Fruit fly (Drosophila melanogaster) whole organism, prepupa: ENCODE results near the gene Tcs6.
A peak's percentile ranks its signal among the peaks of the same experiment; 100 is the strongest.

Experiments
- CG10631 ChIP-seq: fragments of 200-800 bp; sonication (Bioruptor generic); optimal IDR thresholded peaks from 2 replicates; lab custom pipeline; 2016; ENCODE audit warnings: missing biosample characterization, missing genetic modification characterization
- CG11902 ChIP-seq: fragments of 200-800 bp; sonication (Bioruptor generic); optimal IDR thresholded peaks from 3 replicates; lab custom pipeline; 2016; ENCODE audit warnings: missing biosample characterization, missing genetic modification characterization
- CG15336 ChIP-seq: fragments of 200-800 bp; sonication (Bioruptor generic); IDR thresholded peaks from 2 replicates; pipeline ENCODE4 v1.3.6; 2022; ENCODE audit warnings: missing biosample characterization, missing genetic modification characterization
- CG1621 ChIP-seq: fragments of 200-800 bp; sonication (Bioruptor generic); optimal IDR thresholded peaks from 3 replicates; lab custom pipeline; 2018; ENCODE audit warnings: missing biosample characterization, mild to moderate bottlenecking, missing genetic modification characterization
- CG3032 ChIP-seq: fragments of 200-800 bp; optimal IDR thresholded peaks from 2 replicates; lab custom pipeline; 2019; ENCODE audit warnings: missing biosample characterization, mild to moderate bottlenecking, missing genetic modification characterization, moderate library complexity
- CG4318 ChIP-seq: fragments of 200-800 bp; sonication (Bioruptor generic); optimal IDR thresholded peaks from 3 replicates; lab custom pipeline; 2017; ENCODE audit warnings: missing biosample characterization, mild to moderate bottlenecking, missing genetic modification characterization
- CG6276 ChIP-seq: fragments of 200-800 bp; sonication (Bioruptor generic); optimal IDR thresholded peaks from 2 replicates; lab custom pipeline; 2017; ENCODE audit warnings: missing biosample characterization, mild to moderate bottlenecking, missing genetic modification characterization
- CG6808 ChIP-seq: fragments of 200-800 bp; sonication (Bioruptor generic); optimal IDR thresholded peaks from 3 replicates; lab custom pipeline; 2017; ENCODE audit warnings: missing biosample characterization, missing genetic modification characterization, mild to moderate bottlenecking, moderate library complexity, missing genetic modification reagents
- Gug ChIP-seq: fragments of 200-800 bp; sonication (Bioruptor generic); IDR thresholded peaks from 2 replicates; pipeline ENCODE4 v1.3.6; 2022; ENCODE audit warnings: missing biosample characterization, missing genetic modification characterization
- Lpt ChIP-seq: fragments of 200-800 bp; sonication (Bioruptor generic); optimal IDR thresholded peaks from 3 replicates; lab custom pipeline; 2016; ENCODE audit warnings: missing biosample characterization, missing genetic modification characterization
- OdsH ChIP-seq: fragments of 200-800 bp; sonication (Bioruptor generic); optimal IDR thresholded peaks from 3 replicates; lab custom pipeline; 2016; ENCODE audit warnings: missing biosample characterization, missing genetic modification characterization
- achi ChIP-seq: fragments of 200-800 bp; sonication (Bioruptor generic); optimal IDR thresholded peaks from 3 replicates; lab custom pipeline; 2016; ENCODE audit warnings: missing biosample characterization, missing genetic modification characterization
- cyc ChIP-seq: fragments of 200-800 bp; sonication (Bioruptor generic); optimal IDR thresholded peaks from 3 replicates; lab custom pipeline; 2016; ENCODE audit warnings: missing biosample characterization, missing genetic modification characterization
- dac ChIP-seq: fragments of 200-800 bp; sonication (Bioruptor generic); optimal IDR thresholded peaks from 2 replicates; lab custom pipeline; 2017; ENCODE audit warnings: missing biosample characterization, mild to moderate bottlenecking, missing genetic modification characterization
- eg ChIP-seq: fragments of 200-800 bp; sonication (Bioruptor generic); IDR thresholded peaks from 3 replicates; pipeline ENCODE4 v1.3.6; 2022; ENCODE audit warnings: missing biosample characterization, missing genetic modification characterization
- esn ChIP-seq: fragments of 200-800 bp; sonication (Bioruptor generic); optimal IDR thresholded peaks from 2 replicates; lab custom pipeline; 2016; ENCODE audit warnings: missing biosample characterization, mild to moderate bottlenecking, missing genetic modification characterization, moderate library complexity
- fkh ChIP-seq: fragments of 200-800 bp; sonication (Bioruptor generic); optimal IDR thresholded peaks from 3 replicates; lab custom pipeline; 2017; ENCODE audit warnings: missing biosample characterization, mild to moderate bottlenecking, missing genetic modification characterization, moderate library complexity
- lz ChIP-seq: fragments of 200-800 bp; sonication (Bioruptor generic); optimal IDR thresholded peaks from 3 replicates; lab custom pipeline; 2016; ENCODE audit warnings: missing biosample characterization, missing genetic modification characterization
- pdm3 ChIP-seq: fragments of 200-800 bp; sonication (Bioruptor generic); optimal IDR thresholded peaks from 3 replicates; lab custom pipeline; 2016; ENCODE audit warnings: missing biosample characterization, missing genetic modification characterization
- salr ChIP-seq, 2 experiments: fragments of 200-800 bp; sonication (Bioruptor generic); optimal IDR thresholded peaks; 3 replicates each; lab custom pipeline; 2016 to 2018; ENCODE audit warnings: missing biosample characterization in 2 of 2, missing genetic modification characterization in 2 of 2, mild to moderate bottlenecking in 1 of 2

The Tcs6 gene

dm6 chr3R:26007964-26008868, 49.8 kb downstream of the Tcs6 start (continued):
- TF ChIP-seq achi (peak; percentile 52), CG3032 (tag; lab: Kevin White, UChicago) (peak; percentile 14), fkh (GFP tag; lab: Kevin White, UChicago) (peak; percentile 8), CG15336 (GFP tag; lab: Robert Waterston, UW) (peak; percentile 64), CG6276 (GFP tag; lab: Kevin White, UChicago) (peak; percentile 51), OdsH (GFP tag; lab: Kevin White, UChicago) (no peak), Lpt (peak; percentile 50), CG11902 (GFP tag; lab: Kevin White, UChicago) (no peak), CG6808 (GFP tag; lab: Kevin White, UChicago) (peak; percentile 71), Gug (GFP tag; lab: Robert Waterston, UW) (peak; percentile 44), eg (GFP tag; lab: Robert Waterston, UW) (peak; percentile 80), lz (GFP tag; lab: Kevin White, UChicago) (no peak), salr (GFP tag; optimal IDR thresholded peaks at IDR 0.05; lab: Kevin White, UChicago) (peak in 1 of 2 experiments; percentile 68), CG4318 (no peak), CG1621 (tag; lab: Kevin White, UChicago) (peak; percentile 71), pdm3 (GFP tag; lab: Kevin White, UChicago) (peak; percentile 42), CG10631 (GFP tag; lab: Kevin White, UChicago) (peak; percentile 17), cyc (GFP tag; lab: Kevin White, UChicago) (peak; percentile 39), esn (GFP tag; lab: Kevin White, UChicago) (peak; percentile 40), dac (GFP tag; lab: Kevin White, UChicago) (no peak)
